Fruit fly (Drosophila melanogaster): ENCODE results near the gene Set.

dm6 chr3R:15246601-15247000, 16.8 kb upstream of the Set start:
- TF ChIP-seq pan (optimal IDR thresholded peaks at IDR 0.05) (no peak), usp (GFP tag; optimal IDR thresholded peaks at IDR 0.05) (no peak), psq (optimal IDR thresholded peaks at IDR 0.05) (no peak), CG8478 (optimal IDR thresholded peaks at IDR 0.05) (no peak), EcR (GFP tag; optimal IDR thresholded peaks at IDR 0.05) (no peak)

All from whole organism.